Worm (Caenorhabditis elegans) whole organism, young adult: ENCODE results near the gene F41F3.9.
A peak's percentile ranks its signal among the peaks of the same experiment; 100 is the strongest.

Experiments used
- B0336.3 ChIP-seq: fragments of 200-800 bp; sonication (Bioruptor generic); IDR thresholded peaks from 2 replicates; pipeline ENCODE4 v1.3.6; 2022; ENCODE audit warnings: missing genetic modification characterization, missing compliant biosample characterization
- C06A6.2 ChIP-seq: fragments of 200-800 bp; sonication (Bioruptor generic); conservative IDR thresholded peaks from 2 replicates; pipeline ENCODE4 v1.3.6; 2022; ENCODE audit warnings: missing genetic modification characterization, missing compliant biosample characterization
- D2030.7 ChIP-seq: fragments of 200-800 bp; sonication (Bioruptor generic); IDR thresholded peaks from 2 replicates; pipeline ENCODE4 v1.3.6; 2022; ENCODE audit warnings: missing genetic modification reagents, missing genetic modification characterization, missing compliant biosample characterization
- F10E7.11 ChIP-seq: sonication (generic microtip); optimal IDR thresholded peaks from 2 replicates; lab custom pipeline; 2017; ENCODE audit warnings: mild to moderate bottlenecking, missing genetic modification characterization, moderate library complexity, missing compliant biosample characterization
- F33H1.4 ChIP-seq: fragments of 200-800 bp; sonication (Bioruptor generic); IDR thresholded peaks from 2 replicates; pipeline ENCODE4 v1.3.6; 2022; ENCODE audit warnings: missing genetic modification reagents, missing genetic modification characterization, missing compliant biosample characterization
- F57A8.1 ChIP-seq: fragments of 200-800 bp; sonication (Bioruptor generic); optimal IDR thresholded peaks from 2 replicates; lab custom pipeline; 2018; ENCODE audit warnings: mild to moderate bottlenecking, missing genetic modification characterization, moderate library complexity, missing compliant biosample characterization
- K11D2.4 ChIP-seq: fragments of 200-800 bp; sonication (Bioruptor generic); IDR thresholded peaks from 2 replicates; pipeline ENCODE4 v1.3.6; 2022; ENCODE audit warnings: missing genetic modification reagents, missing genetic modification characterization, missing compliant biosample characterization
- K12H6.12 ChIP-seq: fragments of 200-800 bp; sonication (Bioruptor generic); optimal IDR thresholded peaks from 2 replicates; lab custom pipeline; 2018; ENCODE audit warnings: mild to moderate bottlenecking, missing genetic modification characterization, missing compliant biosample characterization
- T07F8.4 ChIP-seq: sonication (generic microtip); optimal IDR thresholded peaks from 2 replicates; lab custom pipeline; 2016; ENCODE audit warnings: mild to moderate bottlenecking, missing genetic modification characterization, moderate library complexity, missing compliant biosample characterization
- Y53F4B.3 ChIP-seq: fragments of 200-800 bp; sonication (Bioruptor generic); IDR thresholded peaks from 2 replicates; pipeline ENCODE4 v1.3.6; 2022; ENCODE audit warnings: missing genetic modification reagents, missing genetic modification characterization, missing compliant biosample characterization
- Y53G8AR.9 ChIP-seq: fragments of 200-800 bp; sonication (Bioruptor generic); conservative IDR thresholded peaks from 2 replicates; pipeline ENCODE4 v1.3.6; 2022; ENCODE audit warnings: missing genetic modification reagents, missing genetic modification characterization, missing compliant biosample characterization
- Y67H2A.10 ChIP-seq: fragments of 200-800 bp; sonication (Bioruptor generic); conservative IDR thresholded peaks from 2 replicates; pipeline ENCODE4 v1.3.6; 2022; ENCODE audit warnings: missing genetic modification reagents, missing genetic modification characterization, missing compliant biosample characterization
- Y79H2A.3 ChIP-seq: fragments of 200-800 bp; sonication (Bioruptor generic); conservative IDR thresholded peaks from 2 replicates; pipeline ENCODE4 v1.3.6; 2022; ENCODE audit warnings: missing genetic modification reagents, missing genetic modification characterization, missing compliant biosample characterization
- ama-1 ChIP-seq, 3 experiments: fragments of 150-350 bp in 1 of 3; sonication (generic microtip) in 2 of 3; optimal IDR thresholded peaks; 2 replicates each; lab custom pipeline; 2014 to 2018; ENCODE audit warnings: missing biosample characterization in 2 of 3, missing genetic modification characterization in 2 of 3, missing genetic modification reagents in 2 of 3
- athp-1 ChIP-seq: sonication (generic microtip); optimal IDR thresholded peaks from 2 replicates; lab custom pipeline; 2017; ENCODE audit warnings: mild to moderate bottlenecking, missing genetic modification characterization, missing compliant biosample characterization
- attf-5 ChIP-seq: fragments of 200-800 bp; sonication (Bioruptor generic); optimal IDR thresholded peaks from 2 replicates; lab custom pipeline; 2018; ENCODE audit warnings: mild to moderate bottlenecking, missing genetic modification characterization, missing compliant biosample characterization
- attf-6 ChIP-seq: fragments of 200-800 bp; sonication (Bioruptor generic); IDR thresholded peaks from 2 replicates; pipeline ENCODE4 v1.3.6; 2022; ENCODE audit warnings: missing genetic modification reagents, missing genetic modification characterization, missing compliant biosample characterization
- bed-1 ChIP-seq: fragments of 200-800 bp; sonication (Bioruptor generic); IDR thresholded peaks from 2 replicates; pipeline ENCODE4 v1.3.6; 2022; ENCODE audit warnings: missing genetic modification reagents, missing genetic modification characterization, missing compliant biosample characterization
- bed-2 ChIP-seq: fragments of 200-800 bp; sonication (Bioruptor generic); IDR thresholded peaks from 2 replicates; pipeline ENCODE4 v1.3.6; 2022; ENCODE audit warnings: missing genetic modification reagents, missing genetic modification characterization, missing compliant biosample characterization
- ccch-3 ChIP-seq: fragments of 200-800 bp; sonication (Bioruptor generic); optimal IDR thresholded peaks from 2 replicates; lab custom pipeline; 2018; ENCODE audit warnings: mild to moderate bottlenecking, missing genetic modification characterization, missing compliant biosample characterization
- cebp-1 ChIP-seq, 2 experiments: fragments of 200-800 bp in 1 of 2; sonication (Bioruptor generic) in 1 of 2; sonication (generic microtip) in 1 of 2; IDR thresholded peaks in 1 of 2; optimal IDR thresholded peaks in 1 of 2; 2 replicates each; pipeline versions ENCODE4 v1.3.6 to Lab custom; 2017 to 2022; ENCODE audit warnings: missing compliant biosample characterization in 2 of 2, missing genetic modification characterization in 2 of 2, mild to moderate bottlenecking in 1 of 2, missing genetic modification reagents in 1 of 2, moderate library complexity in 1 of 2
- ceh-40 ChIP-seq: fragments of 200-800 bp; sonication (Bioruptor generic); IDR thresholded peaks from 2 replicates; pipeline ENCODE4 v1.3.6; 2022; ENCODE audit warnings: missing genetic modification characterization, missing compliant biosample characterization
- ceh-58 ChIP-seq: fragments of 200-800 bp; sonication (Bioruptor generic); IDR thresholded peaks from 2 replicates; pipeline ENCODE4 v1.3.6; 2022; ENCODE audit warnings: missing genetic modification characterization, missing compliant biosample characterization
- dox-1 ChIP-seq: fragments of 200-800 bp; sonication (Bioruptor generic); IDR thresholded peaks from 2 replicates; pipeline ENCODE4 v1.3.6; 2022; ENCODE audit warnings: missing genetic modification reagents, missing genetic modification characterization, missing compliant biosample characterization
- egl-18 ChIP-seq: fragments of 200-800 bp; sonication (Bioruptor generic); IDR thresholded peaks from 2 replicates; pipeline ENCODE4 v1.3.6; 2022; ENCODE audit warnings: missing genetic modification reagents, missing genetic modification characterization, missing compliant biosample characterization
- egrh-3 ChIP-seq: fragments of 200-800 bp; sonication (Bioruptor generic); IDR thresholded peaks from 2 replicates; pipeline ENCODE4 v1.3.6; 2022; ENCODE audit warnings: missing genetic modification reagents, missing genetic modification characterization, missing compliant biosample characterization
- hlh-12 ChIP-seq: sonication (generic microtip); optimal IDR thresholded peaks from 2 replicates; lab custom pipeline; 2016; ENCODE audit warnings: missing genetic modification characterization, missing compliant biosample characterization
- hmg-20 ChIP-seq: fragments of 200-800 bp; sonication (Bioruptor generic); IDR thresholded peaks from 2 replicates; pipeline ENCODE4 v1.3.6; 2022; ENCODE audit warnings: missing genetic modification reagents, missing genetic modification characterization, missing compliant biosample characterization
- hsf-1 ChIP-seq: fragments of 200-800 bp; sonication (Bioruptor generic); IDR thresholded peaks from 2 replicates; pipeline ENCODE4 v1.3.6; 2022; ENCODE audit warnings: missing genetic modification reagents, missing genetic modification characterization, missing compliant biosample characterization
- let-607 ChIP-seq, 2 experiments: fragments of 200-800 bp in 1 of 2; sonication (Bioruptor generic) in 1 of 2; sonication (generic microtip) in 1 of 2; optimal IDR thresholded peaks; 2 replicates each; lab custom pipeline; 2016 to 2018; ENCODE audit warnings: mild to moderate bottlenecking in 2 of 2, missing compliant biosample characterization in 2 of 2, missing genetic modification characterization in 2 of 2, moderate library complexity in 2 of 2, missing genotype in 1 of 2
- lin-26 ChIP-seq: fragments of 200-800 bp; sonication (Bioruptor generic); IDR thresholded peaks from 2 replicates; pipeline ENCODE4 v1.3.6; 2022; ENCODE audit warnings: missing genetic modification reagents, missing genetic modification characterization, missing compliant biosample characterization
- lin-40 ChIP-seq: sonication (generic microtip); optimal IDR thresholded peaks from 2 replicates; lab custom pipeline; 2016; ENCODE audit warnings: missing genetic modification characterization, mild to moderate bottlenecking, missing compliant biosample characterization, missing genotype, missing genetic modification reagents
- lsl-1 ChIP-seq: fragments of 200-800 bp; sonication (Bioruptor generic); optimal IDR thresholded peaks from 2 replicates; lab custom pipeline; 2018; ENCODE audit warnings: mild to moderate bottlenecking, missing genetic modification characterization, moderate library complexity, missing compliant biosample characterization
- lsy-27 ChIP-seq: sonication (generic microtip); optimal IDR thresholded peaks from 2 replicates; lab custom pipeline; 2017; ENCODE audit warnings: missing genetic modification characterization, mild to moderate bottlenecking, missing compliant biosample characterization, antibody characterized with exemption, missing genotype, borderline replicate concordance; ENCODE audit not compliant: insufficient read depth
- mes-4 ChIP-seq: sonication (generic microtip); optimal IDR thresholded peaks from 2 replicates; lab custom pipeline; 2016; ENCODE audit warnings: missing genotype, missing genetic modification characterization, missing compliant biosample characterization
- nfya-2 ChIP-seq: fragments of 200-800 bp; sonication (Bioruptor generic); IDR thresholded peaks from 2 replicates; pipeline ENCODE4 v1.3.6; 2022; ENCODE audit warnings: missing genetic modification reagents, missing genetic modification characterization, missing compliant biosample characterization
- nhr-179 ChIP-seq: sonication (generic microtip); optimal IDR thresholded peaks from 2 replicates; lab custom pipeline; 2016; ENCODE audit warnings: mild to moderate bottlenecking, missing genetic modification characterization, missing compliant biosample characterization
- nhr-27 ChIP-seq: fragments of 200-800 bp; sonication (Bioruptor generic); optimal IDR thresholded peaks from 2 replicates; lab custom pipeline; 2018; ENCODE audit warnings: mild to moderate bottlenecking, missing genetic modification characterization, moderate library complexity, missing compliant biosample characterization
- pbrm-1 ChIP-seq: fragments of 200-800 bp; sonication (Bioruptor generic); IDR thresholded peaks from 2 replicates; pipeline ENCODE4 v1.3.6; 2022; ENCODE audit warnings: missing genetic modification reagents, missing genetic modification characterization, missing compliant biosample characterization
- pha-4 ChIP-seq: fragments of 150-350 bp; sonication (generic microtip); optimal IDR thresholded peaks from 2 replicates; lab custom pipeline; 2014; ENCODE audit warnings: missing biosample characterization, missing genetic modification reagents, missing genetic modification characterization
- repo-1 ChIP-seq: sonication (generic microtip); optimal IDR thresholded peaks from 2 replicates; lab custom pipeline; 2017; ENCODE audit warnings: mild to moderate bottlenecking, missing genetic modification characterization, missing compliant biosample characterization
- sea-2 ChIP-seq: fragments of 200-800 bp; sonication (Bioruptor generic); IDR thresholded peaks from 2 replicates; pipeline ENCODE4 v1.3.6; 2022; ENCODE audit warnings: missing genetic modification characterization, missing compliant biosample characterization
- snpc-4 ChIP-seq, 5 experiments: fragments of 150-350 bp in 1 of 5; sonication (generic microtip) in 4 of 5; optimal IDR thresholded peaks; 2 replicates each; lab custom pipeline; 2014 to 2018; ENCODE audit warnings: missing genetic modification characterization in 5 of 5, missing biosample characterization in 3 of 5, antibody characterized with exemption in 2 of 5, mild to moderate bottlenecking in 2 of 5, missing compliant biosample characterization in 2 of 5, missing genotype in 2 of 5, moderate library complexity in 2 of 5, missing genetic modification reagents in 1 of 5
- somi-1 ChIP-seq: fragments of 200-800 bp; sonication (Bioruptor generic); optimal IDR thresholded peaks from 2 replicates; lab custom pipeline; 2018; ENCODE audit warnings: mild to moderate bottlenecking, missing genetic modification characterization, missing compliant biosample characterization
- ztf-18 ChIP-seq: sonication (generic microtip); optimal IDR thresholded peaks from 2 replicates; lab custom pipeline; 2016; ENCODE audit warnings: missing genotype, mild to moderate bottlenecking, missing genetic modification characterization, missing compliant biosample characterization
- ztf-26 ChIP-seq: sonication (generic microtip); optimal IDR thresholded peaks from 2 replicates; lab custom pipeline; 2017; ENCODE audit warnings: missing genetic modification characterization, missing compliant biosample characterization
- ztf-28 ChIP-seq: fragments of 200-800 bp; sonication (Bioruptor generic); IDR thresholded peaks from 2 replicates; pipeline ENCODE4 v1.3.6; 2022; ENCODE audit warnings: missing genetic modification reagents, missing genetic modification characterization, missing compliant biosample characterization

Gene F41F3.9

DNA sequence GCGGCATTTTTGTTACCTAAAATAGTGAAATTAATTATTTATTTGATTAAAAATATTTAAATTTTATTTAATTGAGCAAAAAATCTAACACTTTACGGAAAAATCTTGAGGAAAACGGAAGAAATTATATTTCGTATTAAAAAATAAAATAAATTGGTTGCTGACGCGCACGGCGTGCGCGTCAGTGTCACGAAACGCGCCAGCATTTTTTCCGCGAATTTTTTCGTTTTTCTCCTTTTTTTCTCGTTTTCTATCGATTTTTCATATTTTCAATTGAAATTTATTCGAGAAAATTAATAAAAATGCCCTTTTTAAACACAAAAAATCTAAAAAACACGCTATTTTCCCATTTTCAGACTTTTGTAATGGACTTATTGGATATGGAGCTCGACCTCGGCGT, 39.5 kb upstream of the F41F3.9 start, which contains the start of the genes Y61A9LA.10 and F54D11.4 (continued):
- no peak for TF ChIP-seq nfya-2 (GFP tag; lab: Robert Waterston, UW)
- no peak for TF ChIP-seq Y67H2A.10
- TF ChIP-seq egl-18 (GFP tag; lab: Robert Waterston, UW) = no peak
- TF ChIP-seq bed-2 (GFP tag; lab: Robert Waterston, UW) = no peak
- TF ChIP-seq Y53F4B.3 (GFP tag; lab: Robert Waterston, UW) = no peak
- peak; percentile 36 for TF ChIP-seq attf-5 (GFP tag; lab: Kevin White, UChicago)
- TF ChIP-seq ztf-28 (GFP tag; lab: Robert Waterston, UW) = no peak
- TF ChIP-seq bed-1 (GFP tag; lab: Robert Waterston, UW) = no peak
- TF ChIP-seq nhr-27 = no peak
- TF ChIP-seq let-607 (tag; optimal IDR thresholded peaks at IDR 0.05; lab: Kevin White, UChicago) = no peak
- no peak for TF ChIP-seq snpc-4 (GFP tag; optimal IDR thresholded peaks at IDR 0.05; lab: Kevin White, UChicago)
- TF ChIP-seq snpc-4 (tag; optimal IDR thresholded peaks at IDR 0.05; lab: Kevin White, UChicago) = peak in 1 of 4 experiments; percentile 44
- 0 out of 2 replicates have a peak, but pooled peaks have one; percentile 34 for TF ChIP-seq D2030.7
- no peak for TF ChIP-seq lsy-27
- TF ChIP-seq F10E7.11 = no peak
- no peak for TF ChIP-seq lin-26 (GFP tag; lab: Robert Waterston, UW)
- TF ChIP-seq ama-1 (optimal IDR thresholded peaks at IDR 0.05; lab: Kevin White, UChicago) = no peak
- TF ChIP-seq ama-1 (GFP tag; optimal IDR thresholded peaks at IDR 0.05; lab: Kevin White, UChicago) = no peak
- TF ChIP-seq pha-4 (tag; lab: Kevin White, UChicago) = no peak
- no peak for TF ChIP-seq K11D2.4 (GFP tag; lab: Robert Waterston, UW)
- TF ChIP-seq K12H6.12 (tag; lab: Kevin White, UChicago) = no peak
- no peak for TF ChIP-seq ztf-26 (tag; lab: Kevin White, UChicago)
- TF ChIP-seq C06A6.2 = no peak
- TF ChIP-seq lsl-1 (GFP tag; lab: Kevin White, UChicago) = peak; percentile 49
- TF ChIP-seq repo-1 (tag; lab: Kevin White, UChicago) = peak; percentile 1
- no peak for TF ChIP-seq Y79H2A.3
- TF ChIP-seq nhr-179 (tag; lab: Kevin White, UChicago) = no peak
- TF ChIP-seq egrh-3 (GFP tag; lab: Robert Waterston, UW) = no peak
- TF ChIP-seq dox-1 = no peak
- no peak for TF ChIP-seq cebp-1 (GFP tag; IDR thresholded peaks at IDR 0.05; lab: Robert Waterston, UW)
- peak; percentile 57 for TF ChIP-seq cebp-1 (tag; optimal IDR thresholded peaks at IDR 0.05; lab: Kevin White, UChicago)
- TF ChIP-seq T07F8.4 (tag; lab: Kevin White, UChicago) = no peak
- TF ChIP-seq F33H1.4 (GFP tag; lab: Robert Waterston, UW) = peak; percentile 45; the same call in 1 of the 2 replicates
- no peak for TF ChIP-seq athp-1 (tag; lab: Kevin White, UChicago)
- TF ChIP-seq ccch-3 (GFP tag; lab: Kevin White, UChicago) = no peak
- no peak for TF ChIP-seq mes-4
- TF ChIP-seq B0336.3 (GFP tag; lab: Robert Waterston, UW) = 0 out of 2 replicates have a peak, but pooled peaks have one; percentile 26
- no peak for TF ChIP-seq hlh-12 (tag; lab: Kevin White, UChicago)
- no peak for TF ChIP-seq hmg-20 (GFP tag; lab: Robert Waterston, UW)
- TF ChIP-seq sea-2 (GFP tag; lab: Robert Waterston, UW) = no peak
- TF ChIP-seq lin-40 (tag; lab: Kevin White, UChicago) = peak; percentile 46
- peak; percentile 93 for TF ChIP-seq ztf-18 (tag; lab: Kevin White, UChicago)
- TF ChIP-seq ceh-58 (GFP tag; lab: Robert Waterston, UW) = no peak
- TF ChIP-seq F57A8.1 = no peak
- TF ChIP-seq ceh-40 = no peak
- TF ChIP-seq pbrm-1 (GFP tag; lab: Robert Waterston, UW) = no peak; the same call in 1 of the 2 replicates
- 0 out of 2 replicates have a peak, but pooled peaks have one; percentile 15 for TF ChIP-seq Y53G8AR.9
- no peak for TF ChIP-seq somi-1
- TF ChIP-seq attf-6 (GFP tag; lab: Robert Waterston, UW) = no peak
- no peak for TF ChIP-seq hsf-1
